Fruit fly (Drosophila melanogaster) Kc167 (cell line): ENCODE results near the gene CG5509.

Experiments used
- Myc ChIP-seq: fragments of >200 bp; optimal IDR thresholded peaks from 2 replicates; lab custom pipeline; 2017; ENCODE audit warnings: missing external identifiers
- Sin3A ChIP-seq: fragments of >200 bp; optimal IDR thresholded peaks from 2 replicates; lab custom pipeline; 2018; ENCODE audit warnings: missing external identifiers
- h ChIP-seq: fragments of >200 bp; optimal IDR thresholded peaks from 3 replicates; lab custom pipeline; 2018; ENCODE audit warnings: missing external identifiers
- insv ChIP-seq: fragments of >200 bp; optimal IDR thresholded peaks from 3 replicates; lab custom pipeline; 2018; ENCODE audit warnings: missing external identifiers
- psq ChIP-seq: fragments of >200 bp; optimal IDR thresholded peaks from 2 replicates; lab custom pipeline; 2017; ENCODE audit warnings: missing external identifiers
- ttk ChIP-seq: sonication (Bioruptor generic); optimal IDR thresholded peaks from 2 replicates; lab custom pipeline; 2017; ENCODE audit warnings: missing external identifiers

The CG5509 gene

dm6 chr3R:12425510-12426309, 26.6 kb upstream of the CG5509 start, which contains the start of gene Pp1-87B:
Gene Pp1-87B, minus strand, starts transcription at chr3R:12425917.
- TF ChIP-seq Sin3A (lab: Kevin White, UChicago) (peak; percentile 32), psq (peak; percentile 100), h (lab: Kevin White, UChicago) (no peak), insv (lab: Kevin White, UChicago) (no peak), ttk (lab: Kevin White, UChicago) (no peak), Myc (lab: Kevin White, UChicago) (no peak)

- TF ChIP-seq h (lab: Kevin White, UChicago) (no peak), insv (lab: Kevin White, UChicago) (no peak), Myc (lab: Kevin White, UChicago) (no peak), psq (no peak), ttk (lab: Kevin White, UChicago) (no peak), Sin3A (lab: Kevin White, UChicago) (no peak)
These were observed 26.0 kb upstream of the CG5509 start, which contains the start of gene NANS for dm6 chr3R:12426310-12426653. Gene NANS, plus strand, starts transcription at chr3R:12426578.

- TF ChIP-seq Sin3A (lab: Kevin White, UChicago) = no peak
- TF ChIP-seq h (lab: Kevin White, UChicago) = no peak
- no peak for TF ChIP-seq insv (lab: Kevin White, UChicago)
- TF ChIP-seq psq = no peak
- TF ChIP-seq Myc (lab: Kevin White, UChicago) = no peak
- TF ChIP-seq ttk (lab: Kevin White, UChicago) = no peak
These were observed 23.1 kb upstream of the CG5509 start, which contains the start of the genes CG5641 and CG5245 for dm6 chr3R:12429120-12429610. Gene CG5641, minus strand, starts transcription at chr3R:12429282. Gene CG5245, plus strand, starts transcription at chr3R:12429560.

- TF ChIP-seq ttk (lab: Kevin White, UChicago) (no peak), psq (no peak), h (lab: Kevin White, UChicago) (no peak)
These were observed 21.2 kb upstream of the CG5509 start, which contains the start of gene Prosalpha2 for dm6 chr3R:12431030-12431489. Gene Prosalpha2, plus strand, starts transcription at chr3R:12431321.

- TF ChIP-seq h (lab: Kevin White, UChicago) (no peak), Myc (lab: Kevin White, UChicago) (no peak), insv (lab: Kevin White, UChicago) (no peak), psq (no peak), Sin3A (lab: Kevin White, UChicago) (no peak), ttk (lab: Kevin White, UChicago) (no peak)
These were observed 18.5 kb upstream of the CG5509 start, which contains the start of the genes Aos1 and Srlp for dm6 chr3R:12433764-12434163. Gene Aos1, minus strand, starts transcription at chr3R:12433822. Gene Srlp, plus strand, starts transcription at chr3R:12434098.

DNA sequence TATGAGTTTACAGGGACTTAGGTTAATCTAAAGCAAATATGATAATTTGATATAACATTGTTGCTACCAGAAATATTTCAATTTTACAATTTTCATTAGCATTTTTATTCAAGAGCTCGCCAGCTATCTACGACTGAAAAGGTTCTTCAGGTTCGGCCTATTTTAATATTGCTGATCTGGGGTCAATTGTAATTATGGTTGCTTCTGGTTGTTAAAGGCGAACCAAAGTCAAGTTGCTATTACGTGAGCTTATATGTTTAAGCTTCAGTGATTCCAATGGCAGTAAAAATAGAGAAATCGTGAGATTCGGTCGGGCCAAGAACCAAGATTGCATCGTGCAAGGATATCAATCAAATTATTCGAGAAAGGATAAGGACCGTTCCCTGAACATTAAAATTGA, 16.3 kb upstream of the CG5509 start, which contains the start of gene Desat2:
Gene Desat2 (plus strand): TSS at position 301 of the 400 bp plus-strand sequence.
- no peak for TF ChIP-seq ttk (lab: Kevin White, UChicago)

DNA sequence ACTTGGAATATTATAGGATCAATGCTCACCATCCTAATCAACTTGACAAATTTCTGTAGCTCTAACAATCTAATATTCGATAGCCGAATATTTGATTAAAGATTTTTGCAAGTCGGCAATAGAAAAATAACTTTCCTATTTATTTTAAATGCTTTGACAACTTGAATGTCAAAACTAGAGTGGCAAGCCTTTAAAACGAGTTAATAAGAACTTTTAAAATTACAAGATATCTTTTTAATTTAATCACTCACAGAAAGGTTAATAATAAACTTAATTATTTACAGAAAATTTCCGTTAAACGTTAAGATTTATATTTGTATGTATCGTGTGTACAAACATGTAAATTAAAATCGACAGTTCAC, 13.2 kb upstream of the CG5509 start, which contains the start of the genes CG17207 and CG46427:
Gene CG17207 (minus strand): TSS at position 101 of the 362 bp plus-strand sequence.
Gene CG46427 (minus strand): TSS at position 101 of the 362 bp plus-strand sequence.
- TF ChIP-seq Sin3A (lab: Kevin White, UChicago) (no peak), h (lab: Kevin White, UChicago) (no peak)

DNA sequence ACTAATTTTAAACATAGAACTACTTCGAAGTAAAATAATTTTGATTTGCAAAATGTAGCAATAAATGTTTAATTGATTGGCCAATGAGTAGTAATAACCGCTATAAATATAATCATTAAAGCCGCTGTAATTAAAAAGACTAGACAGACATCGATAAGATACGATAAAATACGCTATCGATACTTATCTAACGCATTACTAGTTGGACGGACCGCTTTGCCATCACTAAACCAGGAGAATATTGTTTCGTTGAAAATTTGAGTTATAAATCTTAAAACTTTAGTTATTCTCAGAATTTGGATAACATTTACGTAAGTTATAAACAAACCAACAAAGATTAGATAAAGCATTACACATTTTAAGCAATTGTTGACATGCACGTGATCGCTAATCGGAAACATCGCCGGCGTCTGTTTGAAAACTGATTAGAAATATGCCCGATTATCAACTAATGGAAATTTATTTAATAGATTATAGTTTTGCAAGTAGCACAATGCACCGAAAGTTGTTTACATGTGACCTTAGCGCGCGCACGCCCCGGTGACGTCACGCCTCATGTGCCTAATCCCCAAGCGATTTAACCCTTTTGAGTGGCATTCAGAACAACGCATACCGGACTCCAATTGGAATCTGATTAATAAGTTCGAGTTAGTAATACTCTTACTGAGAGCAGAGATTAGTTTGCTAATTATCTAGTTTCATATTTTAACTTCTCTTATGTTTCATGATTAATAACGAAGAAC, 12.7 kb upstream of the CG5509 start, which contains the start of gene Desat1:
Gene Desat1 (plus strand): TSS at position 200 of the 743 bp plus-strand sequence.
- TF ChIP-seq ttk (lab: Kevin White, UChicago) (no peak), psq (no peak), Myc (lab: Kevin White, UChicago) (no peak), h (lab: Kevin White, UChicago) (no peak), Sin3A (lab: Kevin White, UChicago) (no peak), insv (lab: Kevin White, UChicago) (no peak)

DNA sequence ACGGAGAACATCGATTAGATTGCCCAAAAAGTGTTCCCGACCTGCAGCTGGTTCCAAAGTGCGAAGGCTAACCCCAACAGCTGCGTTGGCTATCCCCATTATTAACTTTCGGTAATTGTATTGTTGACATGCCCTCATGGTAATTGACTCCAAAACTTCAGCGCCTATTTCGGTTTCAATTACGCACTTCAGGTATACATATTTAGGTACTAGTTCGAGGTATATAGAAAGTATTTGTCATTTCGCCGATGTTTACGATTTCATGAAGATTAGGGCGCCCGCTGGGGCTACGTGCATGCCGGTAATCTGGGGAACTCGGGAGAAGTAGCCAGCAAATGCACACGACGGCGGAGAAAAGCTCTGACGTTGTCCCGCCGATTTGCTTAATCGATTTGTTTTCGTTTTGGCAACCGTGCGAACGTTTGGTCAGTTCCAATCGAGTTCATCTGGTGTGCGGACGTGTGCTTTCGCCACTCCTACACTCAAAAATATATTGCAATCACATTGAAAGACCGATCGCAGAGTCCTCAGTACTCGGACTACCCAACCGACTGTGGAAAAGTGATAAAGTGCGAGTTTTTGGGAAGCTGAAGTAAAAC, 11.2 kb upstream of the CG5509 start:
- TF ChIP-seq psq = no peak
- no peak for TF ChIP-seq insv (lab: Kevin White, UChicago)
- TF ChIP-seq h (lab: Kevin White, UChicago) = no peak
- no peak for TF ChIP-seq ttk (lab: Kevin White, UChicago)
- no peak for TF ChIP-seq Myc (lab: Kevin White, UChicago)
- TF ChIP-seq Sin3A (lab: Kevin White, UChicago) = no peak

DNA sequence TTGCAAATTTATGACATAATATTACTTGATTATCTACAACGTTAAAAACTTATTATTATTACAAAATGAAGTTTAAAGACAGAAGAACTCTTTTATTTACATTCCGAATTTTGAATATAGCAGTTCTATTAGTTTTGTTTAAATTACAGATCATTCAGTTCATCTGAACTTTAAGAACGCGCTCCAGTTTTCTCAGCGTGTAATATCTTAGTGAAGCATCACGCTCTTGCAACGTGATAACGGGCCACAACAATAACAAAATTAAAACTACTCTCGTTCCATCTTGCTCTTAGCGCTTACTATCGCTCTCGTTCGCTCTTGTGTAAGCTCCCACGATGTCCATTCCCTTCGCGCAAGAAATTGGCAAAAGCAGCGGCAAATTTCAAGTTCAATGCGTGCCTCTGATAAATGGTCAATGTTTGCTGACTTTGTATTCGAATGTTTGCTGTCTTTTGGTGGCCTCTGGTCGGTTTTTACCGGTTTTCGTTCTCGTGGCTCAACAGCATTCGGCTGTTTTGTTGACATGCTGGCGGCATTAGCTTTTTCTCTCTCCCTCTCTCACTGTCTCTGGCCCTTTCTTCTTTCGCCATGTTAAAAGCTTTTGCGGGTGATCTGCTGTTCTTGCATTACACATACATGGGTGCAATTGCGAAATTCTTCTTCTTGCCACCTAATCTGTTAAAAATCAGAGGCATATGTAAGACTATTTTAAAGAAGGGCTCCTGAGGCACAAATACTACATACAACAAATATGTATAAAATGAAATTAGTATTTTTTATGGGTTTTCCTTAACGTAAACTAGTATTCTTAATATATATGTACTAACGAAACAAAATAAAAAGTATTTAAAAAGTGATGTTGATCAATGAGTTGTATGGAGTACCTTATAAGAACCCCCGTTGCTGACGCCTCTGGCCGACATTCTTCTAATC, 9.4 kb upstream of the CG5509 start:
- TF ChIP-seq insv (lab: Kevin White, UChicago) (no peak), ttk (lab: Kevin White, UChicago) (no peak), Myc (lab: Kevin White, UChicago) (no peak), h (lab: Kevin White, UChicago) (no peak)
